Worm (Caenorhabditis elegans) whole organism, L1 larva: ENCODE data around the gene R08D7.4.

Experiments
- C04F5.9 ChIP-seq: sonication (generic microtip); optimal IDR thresholded peaks from 2 replicates; lab custom pipeline; 2016; ENCODE audit warnings: missing genetic modification characterization, missing compliant biosample characterization
- C16A3.4 ChIP-seq: fragments of 150-350 bp; optimal IDR thresholded peaks from 2 replicates; lab custom pipeline; 2014; ENCODE audit warnings: missing biosample characterization, missing genetic modification characterization
- F16B12.6 ChIP-seq: fragments of 150-350 bp; optimal IDR thresholded peaks from 2 replicates; lab custom pipeline; 2014; ENCODE audit warnings: missing biosample characterization, missing genetic modification characterization
- alr-1 ChIP-seq: fragments of 200-800 bp; sonication (Bioruptor generic); optimal IDR thresholded peaks from 2 replicates; lab custom pipeline; 2018; ENCODE audit warnings: borderline replicate concordance, mild to moderate bottlenecking, missing genetic modification characterization, missing compliant biosample characterization
- aly-2 ChIP-seq: fragments of 150-350 bp; optimal IDR thresholded peaks from 2 replicates; lab custom pipeline; 2014; ENCODE audit warnings: missing biosample characterization, missing genetic modification characterization
- blmp-1 ChIP-seq: fragments of 150-350 bp; optimal IDR thresholded peaks from 2 replicates; lab custom pipeline; 2014; ENCODE audit warnings: missing biosample characterization, missing genetic modification characterization
- ceh-82 ChIP-seq, 3 experiments: fragments of 150-350 bp in 1 of 3; sonication (generic microtip) in 2 of 3; optimal IDR thresholded peaks; 2 replicates each; lab custom pipeline; 2014 to 2017; ENCODE audit warnings: missing biosample characterization in 3 of 3, missing genetic modification characterization in 3 of 3
- ceh-88 ChIP-seq: fragments of 200-800 bp; sonication (Bioruptor generic); IDR thresholded peaks from 2 replicates; pipeline ENCODE4 v1.3.6; 2022; ENCODE audit warnings: missing genetic modification characterization, missing compliant biosample characterization
- ceh-90 ChIP-seq: sonication (generic microtip); optimal IDR thresholded peaks from 2 replicates; lab custom pipeline; 2016; ENCODE audit warnings: missing genetic modification characterization, missing compliant biosample characterization
- ces-1 ChIP-seq: fragments of 150-350 bp; optimal IDR thresholded peaks from 2 replicates; lab custom pipeline; 2014; ENCODE audit warnings: missing biosample characterization, missing genetic modification reagents, missing genetic modification characterization
- dsc-1 ChIP-seq: sonication (generic microtip); optimal IDR thresholded peaks from 2 replicates; lab custom pipeline; 2016; ENCODE audit warnings: mild to moderate bottlenecking, missing genetic modification characterization, missing compliant biosample characterization
- efl-1 ChIP-seq, 4 experiments: fragments of 150-350 bp; optimal IDR thresholded peaks in 3 of 4; peaks in 1 of 4; 1 replicate in 1 of 4; 2 replicates in 3 of 4; lab custom pipeline; 2014; ENCODE audit warnings: missing biosample characterization in 2 of 4, missing genetic modification characterization in 2 of 4, missing genetic modification reagents in 2 of 4
- egl-27 ChIP-seq, 2 experiments: fragments of 150-350 bp in 1 of 2; sonication (generic microtip); optimal IDR thresholded peaks; 3 replicates each; lab custom pipeline; 2017 to 2018; ENCODE audit warnings: missing biosample characterization in 2 of 2, missing genetic modification characterization in 2 of 2, missing genetic modification reagents in 2 of 2
- elt-3 ChIP-seq, 6 experiments: fragments of 150-350 bp in 1 of 6; sonication (generic microtip); optimal IDR thresholded peaks; 2 replicates each; lab custom pipeline; 2017 to 2018; ENCODE audit warnings: missing biosample characterization in 6 of 6, missing genetic modification characterization in 6 of 6, inconsistent platforms in 1 of 6
- fkh-8 ChIP-seq: sonication (generic microtip); optimal IDR thresholded peaks from 2 replicates; lab custom pipeline; 2016; ENCODE audit warnings: mild to moderate bottlenecking, missing genetic modification characterization, missing compliant biosample characterization
- fos-1 ChIP-seq: fragments of 150-350 bp; optimal IDR thresholded peaks from 2 replicates; lab custom pipeline; 2014; ENCODE audit warnings: missing biosample characterization, missing genetic modification characterization
- hpl-2 ChIP-seq: fragments of 150-350 bp; optimal IDR thresholded peaks from 2 replicates; lab custom pipeline; 2014; ENCODE audit warnings: missing biosample characterization, missing genetic modification reagents, missing genetic modification characterization
- irx-1 ChIP-seq: sonication (generic microtip); optimal IDR thresholded peaks from 2 replicates; lab custom pipeline; 2016; ENCODE audit warnings: missing genetic modification characterization, missing compliant biosample characterization
- isw-1 ChIP-seq: fragments of 200-800 bp; sonication (Bioruptor generic); IDR thresholded peaks from 2 replicates; pipeline ENCODE4 v1.3.6; 2022; ENCODE audit warnings: missing genetic modification characterization, missing compliant biosample characterization
- lin-13 ChIP-seq: fragments of 150-350 bp; optimal IDR thresholded peaks from 2 replicates; lab custom pipeline; 2014; ENCODE audit warnings: missing biosample characterization, missing genetic modification reagents, missing genetic modification characterization
- lin-14 ChIP-seq: fragments of 200-800 bp; sonication (Bioruptor generic); optimal IDR thresholded peaks from 2 replicates; lab custom pipeline; 2018; ENCODE audit warnings: mild to moderate bottlenecking, missing genetic modification characterization, moderate library complexity, missing compliant biosample characterization
- lin-15B ChIP-seq: fragments of 150-350 bp; sonication (generic microtip); optimal IDR thresholded peaks from 3 replicates; lab custom pipeline; 2014; ENCODE audit warnings: missing biosample characterization, missing genetic modification characterization
- lin-35 ChIP-seq, 2 experiments: fragments of 150-350 bp; optimal IDR thresholded peaks; 2 replicates each; lab custom pipeline; 2014; ENCODE audit warnings: missing biosample characterization in 2 of 2, missing genetic modification characterization in 2 of 2, missing genetic modification reagents in 2 of 2
- lin-39 ChIP-seq: fragments of 150-350 bp; optimal IDR thresholded peaks from 2 replicates; lab custom pipeline; 2014; ENCODE audit warnings: missing biosample characterization, missing genetic modification reagents, missing genetic modification characterization
- lir-3 ChIP-seq: sonication (generic microtip); optimal IDR thresholded peaks from 2 replicates; lab custom pipeline; 2016; ENCODE audit warnings: mild to moderate bottlenecking, missing genetic modification characterization, moderate library complexity, missing compliant biosample characterization; ENCODE audit not compliant: poor library complexity
- lsy-2 ChIP-seq, 2 experiments: fragments of 150-350 bp; optimal IDR thresholded peaks; 2 replicates each; lab custom pipeline; 2014; ENCODE audit warnings: missing biosample characterization in 2 of 2, missing genetic modification characterization in 2 of 2
- mdl-1 ChIP-seq, 2 experiments: fragments of 150-350 bp; optimal IDR thresholded peaks; 2 replicates each; lab custom pipeline; 2014 to 2017; ENCODE audit warnings: missing biosample characterization in 2 of 2, missing genetic modification characterization in 2 of 2, inconsistent platforms in 1 of 2
- mep-1 ChIP-seq: fragments of 150-350 bp; optimal IDR thresholded peaks from 2 replicates; lab custom pipeline; 2014; ENCODE audit warnings: missing biosample characterization, missing genetic modification characterization
- nhr-19 ChIP-seq: fragments of 200-800 bp; sonication (Bioruptor generic); conservative IDR thresholded peaks from 2 replicates; pipeline ENCODE4 v1.3.6; 2022; ENCODE audit warnings: missing genetic modification characterization, missing compliant biosample characterization
- nhr-20 ChIP-seq: sonication (generic microtip); optimal IDR thresholded peaks from 2 replicates; lab custom pipeline; 2016; ENCODE audit warnings: mild to moderate bottlenecking, missing genetic modification characterization, missing compliant biosample characterization
- nhr-47 ChIP-seq: sonication (generic microtip); optimal IDR thresholded peaks from 2 replicates; lab custom pipeline; 2016; ENCODE audit warnings: mild to moderate bottlenecking, missing genetic modification characterization, moderate library complexity, missing compliant biosample characterization
- nhr-71 ChIP-seq: sonication (generic microtip); optimal IDR thresholded peaks from 2 replicates; lab custom pipeline; 2016; ENCODE audit warnings: mild to moderate bottlenecking, missing genetic modification characterization, moderate library complexity, missing compliant biosample characterization
- nhr-77 ChIP-seq: fragments of 150-350 bp; optimal IDR thresholded peaks from 2 replicates; lab custom pipeline; 2014; ENCODE audit warnings: missing biosample characterization, missing genetic modification characterization
- nhr-84 ChIP-seq: sonication (generic microtip); optimal IDR thresholded peaks from 2 replicates; lab custom pipeline; 2017; ENCODE audit warnings: missing biosample characterization, missing genetic modification characterization
- nhr-90 ChIP-seq: sonication (generic microtip); optimal IDR thresholded peaks from 2 replicates; lab custom pipeline; 2016; ENCODE audit warnings: mild to moderate bottlenecking, missing genetic modification characterization, missing compliant biosample characterization; ENCODE audit not compliant: poor library complexity
- rnt-1 ChIP-seq: sonication (generic microtip); optimal IDR thresholded peaks from 2 replicates; lab custom pipeline; 2016; ENCODE audit warnings: mild to moderate bottlenecking, missing genetic modification characterization, moderate library complexity, missing compliant biosample characterization
- snpc-4 ChIP-seq: fragments of 150-350 bp; optimal IDR thresholded peaks from 2 replicates; lab custom pipeline; 2014; ENCODE audit warnings: missing biosample characterization, missing genetic modification characterization
- snu-23 ChIP-seq: sonication (generic microtip); optimal IDR thresholded peaks from 2 replicates; lab custom pipeline; 2016; ENCODE audit warnings: missing genetic modification characterization, missing compliant biosample characterization
- sox-4 ChIP-seq: sonication (generic microtip); optimal IDR thresholded peaks from 2 replicates; lab custom pipeline; 2016; ENCODE audit warnings: missing genetic modification characterization, missing compliant biosample characterization
- sptf-1 ChIP-seq: fragments of 150-350 bp; optimal IDR thresholded peaks from 2 replicates; lab custom pipeline; 2014; ENCODE audit warnings: missing biosample characterization, missing genetic modification characterization
- swsn-7 ChIP-seq: sonication (generic microtip); optimal IDR thresholded peaks from 2 replicates; lab custom pipeline; 2016; ENCODE audit warnings: missing genetic modification characterization, missing compliant biosample characterization
- tbx-2 ChIP-seq: sonication (generic microtip); optimal IDR thresholded peaks from 2 replicates; lab custom pipeline; 2016; ENCODE audit warnings: missing genetic modification characterization, missing compliant biosample characterization
- tlp-1 ChIP-seq: fragments of 150-350 bp; optimal IDR thresholded peaks from 2 replicates; lab custom pipeline; 2014; ENCODE audit warnings: missing biosample characterization, missing genetic modification characterization
- unc-130 ChIP-seq: fragments of 150-350 bp; optimal IDR thresholded peaks from 2 replicates; lab custom pipeline; 2017; ENCODE audit warnings: missing biosample characterization, missing genetic modification characterization, inconsistent platforms
- unc-62 ChIP-seq: fragments of 150-350 bp; optimal IDR thresholded peaks from 2 replicates; lab custom pipeline; 2014; ENCODE audit warnings: missing biosample characterization, missing genetic modification reagents, missing genetic modification characterization
- unc-86 ChIP-seq: sonication (generic microtip); optimal IDR thresholded peaks from 2 replicates; lab custom pipeline; 2016; ENCODE audit warnings: missing genetic modification characterization, missing compliant biosample characterization
- vab-15 ChIP-seq: sonication (generic microtip); optimal IDR thresholded peaks from 2 replicates; lab custom pipeline; 2017; ENCODE audit warnings: missing genotype, mild to moderate bottlenecking, missing genetic modification characterization, missing compliant biosample characterization
- xbp-1 ChIP-seq: sonication (generic microtip); optimal IDR thresholded peaks from 2 replicates; lab custom pipeline; 2016; ENCODE audit warnings: missing genetic modification characterization, missing compliant biosample characterization
- zip-4 ChIP-seq: fragments of 200-800 bp; sonication (Bioruptor generic); optimal IDR thresholded peaks from 2 replicates; lab custom pipeline; 2018; ENCODE audit warnings: mild to moderate bottlenecking, missing genetic modification characterization, moderate library complexity, missing compliant biosample characterization
- ztf-11 ChIP-seq, 2 experiments: sonication (generic microtip); optimal IDR thresholded peaks; 2 replicates each; lab custom pipeline; 2016 to 2017; ENCODE audit warnings: missing genetic modification characterization in 2 of 2, missing biosample characterization in 1 of 2, missing compliant biosample characterization in 1 of 2
- ztf-4 ChIP-seq: fragments of 150-350 bp; optimal IDR thresholded peaks from 2 replicates; lab custom pipeline; 2014; ENCODE audit warnings: missing biosample characterization, missing genetic modification characterization

R08D7.4 gene

DNA sequence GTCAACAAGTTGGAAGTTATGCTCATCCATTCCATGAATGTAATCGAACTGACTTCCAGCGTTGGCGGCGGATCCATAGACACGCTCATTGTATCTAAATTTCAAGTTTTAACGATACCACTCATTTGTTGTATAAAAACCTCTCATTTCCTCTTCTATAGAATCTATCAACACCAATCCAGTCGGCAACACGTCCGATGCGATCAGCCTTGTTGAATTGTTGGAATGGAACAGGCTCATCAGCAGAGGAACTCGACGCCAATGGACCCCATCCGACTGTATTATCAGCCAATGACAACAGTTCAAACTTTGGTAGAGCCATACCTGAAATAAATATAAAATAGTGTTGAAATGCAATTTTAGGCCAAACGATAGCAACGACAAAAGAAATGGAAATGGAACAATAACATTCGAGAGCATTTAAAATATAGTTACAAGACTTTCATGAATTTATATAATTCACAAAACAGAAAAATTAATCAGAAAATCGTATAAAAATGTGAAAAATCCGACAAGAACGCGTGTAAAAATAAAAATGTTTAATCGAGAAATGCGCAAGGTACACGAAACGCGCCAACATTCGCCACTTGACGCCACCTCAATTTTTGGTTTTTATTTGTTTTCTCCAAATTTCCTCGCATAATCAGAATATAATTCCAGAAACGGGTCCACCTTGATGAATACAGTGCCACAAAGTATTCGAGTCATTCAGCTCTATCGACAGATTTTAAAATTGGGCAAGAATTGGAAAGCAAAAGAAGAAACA is at the start of gene R08D7.4, which contains the start of gene eif-3.D:
TSS of gene R08D7.4 (plus strand) at position 638 of the 766 bp plus-strand sequence.
TSS of gene eif-3.D (minus strand) at position 324 of the 766 bp plus-strand sequence.
- TF ChIP-seq nhr-71 (tag; lab: Kevin White, UChicago) (peak; percentile 77), zip-4 (GFP tag; lab: Kevin White, UChicago) (peak; percentile 43), lin-15B (no peak), isw-1 (GFP tag; lab: Robert Waterston, UW) (no peak; the same call in 1 of the 2 replicates), hpl-2 (GFP tag; lab: Kevin White, UChicago) (no peak), nhr-90 (tag; lab: Kevin White, UChicago) (peak; percentile 57), nhr-20 (tag; lab: Kevin White, UChicago) (peak; percentile 70), ceh-90 (tag; lab: Kevin White, UChicago) (peak; percentile 39), lsy-2 (tag; optimal IDR thresholded peaks at IDR 0.05; lab: Kevin White, UChicago) (peak; percentile 77 to 86), ztf-4 (peak; percentile 22), sox-4 (tag; lab: Kevin White, UChicago) (no peak), fos-1 (tag; lab: Kevin White, UChicago) (no peak), rnt-1 (peak; percentile 88), egl-27 (tag; optimal IDR thresholded peaks at IDR 0.05; lab: Kevin White, UChicago) (no peak), ceh-82 (tag; optimal IDR thresholded peaks at IDR 0.05; lab: Kevin White, UChicago) (peak; percentile 43 to 59 (median 53)), C16A3.4 (peak; percentile 63), alr-1 (peak; percentile 91), tbx-2 (tag; lab: Kevin White, UChicago) (peak; percentile 55), snu-23 (GFP tag; lab: Kevin White, UChicago) (peak; percentile 77), swsn-7 (tag; lab: Kevin White, UChicago) (peak; percentile 75), vab-15 (no peak), lin-39 (tag; lab: Kevin White, UChicago) (peak; percentile 60), dsc-1 (peak; percentile 60), snpc-4 (tag; lab: Kevin White, UChicago) (peak; percentile 41), nhr-77 (tag; lab: Kevin White, UChicago) (peak; percentile 17), mep-1 (tag; lab: Kevin White, UChicago) (peak; percentile 85), lir-3 (tag; lab: Kevin White, UChicago) (peak; percentile 47), nhr-84 (tag; lab: Kevin White, UChicago) (no peak), mdl-1 (tag; optimal IDR thresholded peaks at IDR 0.05; lab: Kevin White, UChicago) (peak in 1 of 2 experiments; percentile 56), tlp-1 (no peak), elt-3 (tag; optimal IDR thresholded peaks at IDR 0.05; lab: Kevin White, UChicago) (peak in 2 of 6 experiments; percentile 20 to 29), blmp-1 (tag; lab: Kevin White, UChicago) (no peak), ces-1 (GFP tag; lab: Kevin White, UChicago) (no peak), nhr-19 (GFP tag; lab: Robert Waterston, UW) (peak; percentile 59), efl-1 (optimal IDR thresholded peaks at IDR 0.05; lab: Kevin White, UChicago) (peak; percentile 67 to 78), efl-1 (GFP tag; optimal IDR thresholded peaks at IDR 0.05 in 1 of 2; lab: Kevin White, UChicago) (peak; percentile 69 to 96), ztf-11 (tag; optimal IDR thresholded peaks at IDR 0.05; lab: Kevin White, UChicago) (peak in 1 of 2 experiments; percentile 46), C04F5.9 (peak; percentile 70), unc-62 (GFP tag; lab: Kevin White, UChicago) (no peak), lin-13 (GFP tag; lab: Kevin White, UChicago) (peak; percentile 57), lin-14 (GFP tag; lab: Kevin White, UChicago) (peak; percentile 52), nhr-47 (tag; lab: Kevin White, UChicago) (peak; percentile 74), xbp-1 (peak; percentile 59), lin-35 (GFP tag; optimal IDR thresholded peaks at IDR 0.05; lab: Kevin White, UChicago) (peak; percentile 71 to 81), F16B12.6 (tag; lab: Kevin White, UChicago) (peak; percentile 54), sptf-1 (tag; lab: Kevin White, UChicago) (no peak), ceh-88 (GFP tag; lab: Robert Waterston, UW) (no peak), unc-86 (tag; lab: Kevin White, UChicago) (peak; percentile 55), aly-2 (no peak), irx-1 (tag; lab: Kevin White, UChicago) (peak; percentile 64), fkh-8 (tag; lab: Kevin White, UChicago) (no peak), unc-130 (tag; lab: Kevin White, UChicago) (peak; percentile 61)
